Fruit fly (Drosophila melanogaster) whole organism, wandering third instar larva: Measurements from ENCODE around the gene Lsd-1.

ENCODE experiments used
- CrebA ChIP-seq: fragments of 200-800 bp; sonication (Bioruptor generic); optimal IDR thresholded peaks from 2 replicates; lab custom pipeline; 2016; ENCODE audit warnings: missing biosample characterization, mild to moderate bottlenecking, missing genetic modification characterization, borderline replicate concordance
- Dif ChIP-seq: fragments of 200-275, 200-300 bp; sonication (Bioruptor generic); optimal IDR thresholded peaks from 2 replicates; lab custom pipeline; 2018; ENCODE audit warnings: missing biosample characterization, missing genetic modification characterization; ENCODE audit not compliant: partially characterized antibody
- Sp1 ChIP-seq: fragments of 200-800 bp; sonication (Bioruptor generic); optimal IDR thresholded peaks from 3 replicates; lab custom pipeline; 2019; ENCODE audit warnings: missing biosample characterization, mild to moderate bottlenecking, missing genetic modification characterization, moderate library complexity
- br ChIP-seq: fragments of 200-800 bp; sonication (Bioruptor generic); optimal IDR thresholded peaks from 2 replicates; lab custom pipeline; 2016; ENCODE audit warnings: missing biosample characterization, missing genetic modification characterization
- dl ChIP-seq, 2 experiments: fragments of 175-275, 200-275 bp in 1 of 2; fragments of 200-275 bp in 1 of 2; sonication (Bioruptor generic); optimal IDR thresholded peaks; lab custom pipeline; 2018; ENCODE audit warnings: mild to moderate bottlenecking in 2 of 2, missing biosample characterization in 2 of 2, missing genetic modification characterization in 2 of 2, moderate library complexity in 2 of 2; ENCODE audit not compliant: partially characterized antibody in 2 of 2, insufficient read depth in 1 of 2
- ey ChIP-seq: fragments of 200-800 bp; sonication (Bioruptor generic); optimal IDR thresholded peaks from 2 replicates; lab custom pipeline; 2016; ENCODE audit warnings: missing biosample characterization, missing genetic modification characterization
- jim ChIP-seq: fragments of 175-275, 200-325 bp; sonication (Bioruptor generic); optimal IDR thresholded peaks from 2 replicates; lab custom pipeline; 2016; ENCODE audit warnings: missing biosample characterization, mild to moderate bottlenecking, missing genetic modification characterization
- lola ChIP-seq: fragments of >200 bp; optimal IDR thresholded peaks from 2 replicates; lab custom pipeline; 2017; ENCODE audit warnings: missing biosample characterization, missing genetic modification characterization
- rgr ChIP-seq: fragments of 200-800 bp; sonication (Bioruptor generic); optimal IDR thresholded peaks from 3 replicates; lab custom pipeline; 2016; ENCODE audit warnings: missing biosample characterization, mild to moderate bottlenecking, missing genetic modification characterization
- usp ChIP-seq: fragments of >200 bp; optimal IDR thresholded peaks from 2 replicates; lab custom pipeline; 2017; ENCODE audit warnings: missing biosample characterization, missing genetic modification characterization

DNA sequence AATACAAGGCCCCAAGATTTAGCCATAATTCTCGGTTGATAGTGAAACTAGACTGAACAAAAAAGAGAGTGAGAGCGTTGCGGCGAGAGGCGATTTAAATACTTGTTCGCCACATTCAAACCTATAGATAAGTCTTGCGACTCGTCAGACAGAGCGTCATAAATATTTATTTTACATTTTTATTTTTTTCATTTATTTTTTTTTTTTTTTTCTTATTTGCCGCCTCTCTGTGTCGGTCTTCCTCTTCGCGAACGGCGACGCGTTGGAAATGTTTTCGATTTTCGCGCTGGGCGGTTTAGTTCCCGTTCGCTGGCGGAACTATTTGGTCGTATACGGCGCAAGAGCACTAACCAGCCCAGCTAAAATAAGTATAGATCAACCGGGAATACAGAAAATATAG is 35.6 kb upstream of the Lsd-1 start:
- no peak for TF ChIP-seq jim (GFP tag; lab: Kevin White, UChicago)
- TF ChIP-seq lola (GFP tag; lab: Kevin White, UChicago), result no peak
- TF ChIP-seq ey (GFP tag; lab: Kevin White, UChicago), result no peak
- TF ChIP-seq CrebA (GFP tag; lab: Kevin White, UChicago), result no peak
- TF ChIP-seq Dif, result no peak
- TF ChIP-seq usp (GFP tag; lab: Kevin White, UChicago), result no peak
- TF ChIP-seq rgr (GFP tag; lab: Kevin White, UChicago), result no peak
- no peak for TF ChIP-seq Sp1 (GFP tag; lab: Kevin White, UChicago)
- TF ChIP-seq dl (GFP tag; optimal IDR thresholded peaks at IDR 0.05; lab: Kevin White, UChicago; ENCODE audit: insufficient read depth in 1 of 2, partially characterized antibody in 2 of 2), result no peak
- TF ChIP-seq br, result no peak
